Worm (Caenorhabditis elegans) whole organism, mixed stage, embryonic: Measurements from ENCODE around the gene zip-9.

ENCODE experiments used
- M03D4.4 ChIP-seq: sonication (generic microtip); optimal IDR thresholded peaks from 2 replicates; lab custom pipeline; 2017; ENCODE audit warnings: mild to moderate bottlenecking, missing genetic modification characterization, missing compliant biosample characterization
- bed-3 ChIP-seq: fragments of 200-800 bp; sonication (Bioruptor generic); optimal IDR thresholded peaks from 3 replicates; lab custom pipeline; 2018; ENCODE audit warnings: mild to moderate bottlenecking, missing genetic modification characterization, moderate library complexity, missing compliant biosample characterization
- ceh-39 ChIP-seq: fragments of 150-350 bp; optimal IDR thresholded peaks from 2 replicates; lab custom pipeline; 2014; ENCODE audit warnings: missing biosample characterization, missing genetic modification characterization
- ceh-83 ChIP-seq: fragments of 200-800 bp; sonication (Bioruptor generic); optimal IDR thresholded peaks from 2 replicates; lab custom pipeline; 2018; ENCODE audit warnings: mild to moderate bottlenecking, missing genetic modification characterization, missing compliant biosample characterization
- ces-1 ChIP-seq: fragments of 150-350 bp; optimal IDR thresholded peaks from 2 replicates; lab custom pipeline; 2014; ENCODE audit warnings: missing biosample characterization, missing genetic modification reagents, missing genetic modification characterization
- drap-1 ChIP-seq: fragments of 200-800 bp; sonication (Bioruptor generic); optimal IDR thresholded peaks from 3 replicates; lab custom pipeline; 2018; ENCODE audit warnings: mild to moderate bottlenecking, missing genetic modification characterization, missing compliant biosample characterization
- elt-1 ChIP-seq: sonication (generic microtip); optimal IDR thresholded peaks from 2 replicates; lab custom pipeline; 2017; ENCODE audit warnings: missing genetic modification characterization, mild to moderate bottlenecking, missing compliant biosample characterization, antibody characterized with exemption, moderate library complexity, borderline replicate concordance; ENCODE audit not compliant: insufficient read depth
- elt-3 ChIP-seq: fragments of 150-350 bp; optimal IDR thresholded peaks from 2 replicates; lab custom pipeline; 2014; ENCODE audit warnings: missing biosample characterization, missing genetic modification characterization
- ham-2 ChIP-seq: fragments of 200-800 bp; sonication (Bioruptor generic); optimal IDR thresholded peaks from 2 replicates; lab custom pipeline; 2018; ENCODE audit warnings: mild to moderate bottlenecking, missing genetic modification characterization, missing compliant biosample characterization
- lin-13 ChIP-seq: fragments of 150-350 bp; optimal IDR thresholded peaks from 2 replicates; lab custom pipeline; 2014; ENCODE audit warnings: missing biosample characterization, missing genetic modification characterization
- lin-32 ChIP-seq: fragments of 200-800 bp; sonication (Bioruptor generic); optimal IDR thresholded peaks from 2 replicates; lab custom pipeline; 2018; ENCODE audit warnings: mild to moderate bottlenecking, missing genetic modification characterization, missing compliant biosample characterization
- mab-5 ChIP-seq: fragments of 150-350 bp; optimal IDR thresholded peaks from 2 replicates; lab custom pipeline; 2014; ENCODE audit warnings: missing biosample characterization, missing genetic modification characterization
- mls-2 ChIP-seq: sonication (generic microtip); optimal IDR thresholded peaks from 2 replicates; lab custom pipeline; 2016; ENCODE audit warnings: mild to moderate bottlenecking, missing genetic modification characterization, moderate library complexity, missing compliant biosample characterization
- nhr-12 ChIP-seq: fragments of 150-350 bp; optimal IDR thresholded peaks from 2 replicates; lab custom pipeline; 2014; ENCODE audit warnings: missing biosample characterization, missing genetic modification characterization
- nhr-237 ChIP-seq: fragments of 150-350 bp; optimal IDR thresholded peaks from 2 replicates; lab custom pipeline; 2014; ENCODE audit warnings: missing biosample characterization, missing genetic modification characterization
- nhr-28 ChIP-seq: fragments of 150-350 bp; optimal IDR thresholded peaks from 2 replicates; lab custom pipeline; 2014; ENCODE audit warnings: missing biosample characterization, missing genetic modification characterization
- pha-4 ChIP-seq: fragments of 150-350 bp; optimal IDR thresholded peaks from 2 replicates; lab custom pipeline; 2018; ENCODE audit warnings: missing biosample characterization, missing genetic modification reagents, missing genetic modification characterization
- sem-2 ChIP-seq: fragments of 200-800 bp; sonication (Bioruptor generic); optimal IDR thresholded peaks from 2 replicates; lab custom pipeline; 2018; ENCODE audit warnings: mild to moderate bottlenecking, missing genetic modification characterization, missing compliant biosample characterization
- snpc-4 ChIP-seq: fragments of 150-350 bp; optimal IDR thresholded peaks from 2 replicates; lab custom pipeline; 2014; ENCODE audit warnings: missing biosample characterization, missing genetic modification characterization
- sptf-1 ChIP-seq: sonication (generic microtip); optimal IDR thresholded peaks from 2 replicates; lab custom pipeline; 2017; ENCODE audit warnings: mild to moderate bottlenecking, missing genetic modification characterization, moderate library complexity, missing compliant biosample characterization
- unc-39 ChIP-seq: fragments of 150-350 bp; optimal IDR thresholded peaks from 2 replicates; lab custom pipeline; 2014; ENCODE audit warnings: missing biosample characterization, missing genetic modification characterization
- unc-62 ChIP-seq: fragments of 150-350 bp; optimal IDR thresholded peaks from 2 replicates; lab custom pipeline; 2014; ENCODE audit warnings: missing biosample characterization, missing genetic modification reagents, missing genetic modification characterization
- ztf-11 ChIP-seq: fragments of 150-350 bp; optimal IDR thresholded peaks from 2 replicates; lab custom pipeline; 2014; ENCODE audit warnings: missing biosample characterization, missing genetic modification characterization

zip-9 gene

DNA sequence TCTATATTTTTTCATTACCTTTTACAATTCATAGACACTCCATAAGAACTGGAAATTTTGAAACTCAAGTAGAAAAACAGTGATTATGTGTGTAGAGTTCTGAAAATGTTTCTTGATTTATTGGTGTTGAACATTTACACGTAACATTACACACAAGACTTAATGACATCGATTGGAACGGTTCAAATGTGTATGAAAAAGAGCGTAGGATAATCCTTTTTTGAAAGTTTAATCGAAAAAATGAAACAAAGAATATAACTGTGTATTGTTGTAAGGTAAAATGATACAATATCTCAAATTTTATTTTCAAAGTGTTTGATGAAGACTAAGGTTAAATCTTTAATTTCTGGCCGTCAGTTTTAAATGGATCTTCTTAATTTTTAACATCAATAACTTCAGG is 38.9 kb downstream of the zip-9 start, which contains the start of gene fig-1:
Gene fig-1 (minus strand): TSS at position 101 of the 400 bp plus-strand sequence.
- no peak for TF ChIP-seq nhr-12
- TF ChIP-seq bed-3 (GFP tag; lab: Kevin White, UChicago) = no peak
- TF ChIP-seq M03D4.4 = no peak
- no peak for TF ChIP-seq lin-32 (GFP tag; lab: Kevin White, UChicago)
- no peak for TF ChIP-seq pha-4 (tag; lab: Kevin White, UChicago)
- no peak for TF ChIP-seq drap-1 (GFP tag; lab: Kevin White, UChicago)
- no peak for TF ChIP-seq ces-1 (GFP tag; lab: Kevin White, UChicago)
- TF ChIP-seq ceh-39 (tag; lab: Kevin White, UChicago) = no peak
- no peak for TF ChIP-seq elt-3 (tag; lab: Kevin White, UChicago)
- TF ChIP-seq sem-2 (GFP tag; lab: Kevin White, UChicago) = no peak
- no peak for TF ChIP-seq lin-13 (tag; lab: Kevin White, UChicago)
- no peak for TF ChIP-seq sptf-1 (tag; lab: Kevin White, UChicago)
- no peak for TF ChIP-seq snpc-4 (tag; lab: Kevin White, UChicago)

DNA sequence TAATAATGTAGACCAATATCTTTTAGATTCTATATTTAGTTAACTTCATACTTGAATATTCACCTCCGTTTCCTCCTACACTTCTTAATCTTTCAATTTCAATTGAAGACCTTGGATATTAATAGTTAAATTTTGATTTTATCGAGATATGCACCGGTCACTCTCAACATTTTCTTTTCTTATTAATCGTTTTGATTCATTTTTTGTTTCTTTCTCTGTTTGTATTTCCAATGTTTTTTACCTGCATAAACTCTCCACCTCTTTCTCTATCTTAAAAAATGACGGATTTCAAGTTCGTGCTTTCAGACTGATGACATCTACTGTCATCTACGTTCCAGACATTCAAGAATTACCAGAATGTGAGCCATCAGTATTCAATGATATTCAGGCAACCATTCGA is 49.5 kb downstream of the zip-9 start, which contains the start of gene frpr-9:
Gene frpr-9 (plus strand): TSS at position 301 of the 400 bp plus-strand sequence.
- TF ChIP-seq snpc-4 (tag; lab: Kevin White, UChicago) (no peak), elt-1 (tag; lab: Kevin White, UChicago) (no peak), unc-62 (no peak), nhr-237 (tag; lab: Kevin White, UChicago) (no peak), nhr-12 (no peak), mab-5 (tag; lab: Kevin White, UChicago) (no peak), ces-1 (GFP tag; lab: Kevin White, UChicago) (no peak), mls-2 (tag; lab: Kevin White, UChicago) (no peak), unc-39 (tag; lab: Kevin White, UChicago) (no peak), drap-1 (GFP tag; lab: Kevin White, UChicago) (no peak), nhr-28 (tag; lab: Kevin White, UChicago) (no peak), ztf-11 (tag; lab: Kevin White, UChicago) (no peak), ceh-83 (no peak), lin-32 (GFP tag; lab: Kevin White, UChicago) (no peak), ham-2 (GFP tag; lab: Kevin White, UChicago) (no peak), sem-2 (GFP tag; lab: Kevin White, UChicago) (no peak)
